Fruit fly (Drosophila melanogaster): ENCODE data around the gene CG11034.
A peak's percentile ranks its signal among the peaks of the same experiment; 100 is the strongest.

DNA sequence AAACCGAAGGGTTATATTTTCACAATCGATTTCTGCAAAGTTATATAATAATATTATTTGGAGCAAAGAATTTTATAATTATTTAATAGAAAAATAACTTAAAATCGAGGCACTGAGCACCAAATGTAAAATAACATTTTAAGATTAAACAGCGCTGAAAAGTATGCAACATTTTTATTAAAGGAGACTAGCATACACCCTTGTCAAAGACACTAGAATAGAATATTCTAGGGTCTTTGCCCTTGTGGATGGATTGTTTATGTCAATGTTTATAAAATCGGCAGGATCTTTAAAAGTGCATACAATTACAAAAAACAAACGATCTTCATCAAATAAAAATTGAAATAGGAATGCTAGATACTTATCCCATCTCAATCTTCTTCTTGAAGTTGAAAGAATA lies 1.1 kb upstream of the CG11034 start:
- TF ChIP-seq Smox (GFP tag; optimal IDR thresholded peaks at IDR 0.05) (no peak), Sox14 (GFP tag; optimal IDR thresholded peaks at IDR 0.05) (no peak), CG3919 (GFP tag; optimal IDR thresholded peaks at IDR 0.05) (no peak), fd59A (GFP tag; optimal IDR thresholded peaks at IDR 0.05) (no peak), dac (GFP tag; optimal IDR thresholded peaks at IDR 0.05) (no peak), svp (GFP tag) (peak; percentile 57)

Data from whole organism, prepupa.